Worm (Caenorhabditis elegans) whole organism, L2 larva: ENCODE measurements around the gene fat-2.

Experiments
- ZK546.5 ChIP-seq: sonication (generic microtip); optimal IDR thresholded peaks from 2 replicates; lab custom pipeline; 2017; ENCODE audit warnings: missing biosample characterization, missing genetic modification characterization
- egl-27 ChIP-seq: sonication (generic microtip); optimal IDR thresholded peaks from 3 replicates; lab custom pipeline; 2017; ENCODE audit warnings: missing biosample characterization, missing genetic modification reagents, missing genetic modification characterization
- nhr-11 ChIP-seq: fragments of 150-350 bp; optimal IDR thresholded peaks from 2 replicates; lab custom pipeline; 2014; ENCODE audit warnings: missing biosample characterization, missing genetic modification characterization

DNA sequence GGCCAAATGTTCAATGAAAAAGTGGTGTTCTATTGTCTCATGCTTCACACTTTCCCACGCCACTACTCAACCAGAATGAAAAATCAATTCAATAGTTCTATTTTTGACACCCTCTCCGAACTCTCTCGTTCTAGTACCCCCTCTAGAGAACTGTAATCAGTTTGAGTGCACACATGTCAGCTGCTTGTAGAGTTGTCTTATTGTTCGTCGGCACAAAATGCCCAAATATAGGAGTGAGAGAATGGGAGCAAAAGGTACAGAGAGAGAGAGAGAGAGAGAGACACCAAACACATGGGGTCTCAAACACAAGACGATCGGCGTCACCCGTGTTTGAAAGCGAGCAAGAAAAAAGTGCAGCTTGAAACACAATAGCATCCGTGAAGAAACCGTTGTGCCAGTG, 10.6 kb downstream of the fat-2 start:
- TF ChIP-seq egl-27 (tag; lab: Kevin White, UChicago) (no peak), nhr-11 (tag; lab: Kevin White, UChicago) (no peak), ZK546.5 (tag; lab: Kevin White, UChicago) (no peak)
